Worm (Caenorhabditis elegans) whole organism, late embryonic: ENCODE results near the gene Y17G7B.22.

Experiments used
- C08G9.2 ChIP-seq: sonication (generic microtip); optimal IDR thresholded peaks from 2 replicates; lab custom pipeline; 2016; ENCODE audit warnings: mild to moderate bottlenecking, missing genetic modification characterization, moderate library complexity, missing compliant biosample characterization
- C38D4.7 ChIP-seq: fragments of 200-800 bp; sonication (Bioruptor generic); optimal IDR thresholded peaks from 2 replicates; lab custom pipeline; 2018; ENCODE audit warnings: mild to moderate bottlenecking, missing genetic modification characterization, moderate library complexity, missing compliant biosample characterization
- F13H6.1 ChIP-seq: sonication (generic microtip); optimal IDR thresholded peaks from 2 replicates; lab custom pipeline; 2016; ENCODE audit warnings: missing genetic modification characterization, missing compliant biosample characterization
- K02D7.2 ChIP-seq: sonication (generic microtip); optimal IDR thresholded peaks from 2 replicates; lab custom pipeline; 2017; ENCODE audit warnings: mild to moderate bottlenecking, missing genetic modification characterization, missing compliant biosample characterization
- Y22D7AL.16 ChIP-seq: sonication (generic microtip); optimal IDR thresholded peaks from 2 replicates; lab custom pipeline; 2016; ENCODE audit warnings: missing genetic modification characterization, missing compliant biosample characterization
- ahr-1 ChIP-seq: sonication (generic microtip); optimal IDR thresholded peaks from 2 replicates; lab custom pipeline; 2016; ENCODE audit warnings: missing genetic modification characterization, missing compliant biosample characterization
- ama-1 ChIP-seq: fragments of 150-350 bp; optimal IDR thresholded peaks from 2 replicates; lab custom pipeline; 2014
- ceh-18 ChIP-seq: sonication (generic microtip); optimal IDR thresholded peaks from 2 replicates; lab custom pipeline; 2016; ENCODE audit warnings: missing genetic modification characterization, missing compliant biosample characterization
- ceh-19 ChIP-seq: fragments of 200-800 bp; sonication (Bioruptor generic); optimal IDR thresholded peaks from 2 replicates; lab custom pipeline; 2018; ENCODE audit warnings: mild to moderate bottlenecking, missing genetic modification characterization, missing compliant biosample characterization
- ceh-2 ChIP-seq: sonication (generic microtip); optimal IDR thresholded peaks from 2 replicates; lab custom pipeline; 2016; ENCODE audit warnings: missing genotype, missing genetic modification characterization, missing compliant biosample characterization
- ceh-30 ChIP-seq: fragments of 150-350 bp; optimal IDR thresholded peaks from 2 replicates; lab custom pipeline; 2014; ENCODE audit warnings: missing biosample characterization, missing genetic modification characterization
- ceh-31 ChIP-seq: sonication (generic microtip); optimal IDR thresholded peaks from 2 replicates; lab custom pipeline; 2016; ENCODE audit warnings: missing genetic modification characterization, missing compliant biosample characterization
- ceh-45 ChIP-seq: fragments of 200-800 bp; sonication (Bioruptor generic); IDR thresholded peaks from 2 replicates; pipeline ENCODE4 v1.3.6; 2022; ENCODE audit warnings: missing genetic modification reagents, missing genetic modification characterization, missing compliant biosample characterization
- ceh-9 ChIP-seq: sonication (generic microtip); optimal IDR thresholded peaks from 2 replicates; lab custom pipeline; 2016; ENCODE audit warnings: mild to moderate bottlenecking, missing genetic modification characterization, inconsistent platforms, missing compliant biosample characterization
- dmd-4 ChIP-seq: sonication (generic microtip); optimal IDR thresholded peaks from 2 replicates; lab custom pipeline; 2016; ENCODE audit warnings: borderline replicate concordance, missing genetic modification characterization, missing compliant biosample characterization
- elt-2 ChIP-seq: sonication (generic microtip); optimal IDR thresholded peaks from 2 replicates; lab custom pipeline; 2016; ENCODE audit warnings: missing genetic modification reagents, missing genetic modification characterization, missing compliant biosample characterization
- elt-4 ChIP-seq: sonication (generic microtip); optimal IDR thresholded peaks from 2 replicates; lab custom pipeline; 2016; ENCODE audit warnings: missing genetic modification characterization, missing compliant biosample characterization
- hlh-13 ChIP-seq: fragments of 200-800 bp; sonication (Bioruptor generic); optimal IDR thresholded peaks from 2 replicates; lab custom pipeline; 2018; ENCODE audit warnings: mild to moderate bottlenecking, missing genetic modification characterization, missing compliant biosample characterization
- hlh-15 ChIP-seq: sonication (generic microtip); optimal IDR thresholded peaks from 2 replicates; lab custom pipeline; 2016; ENCODE audit warnings: missing genetic modification characterization, missing compliant biosample characterization
- hlh-6 ChIP-seq: sonication (generic microtip); optimal IDR thresholded peaks from 2 replicates; lab custom pipeline; 2016; ENCODE audit warnings: missing genotype, missing genetic modification characterization, missing compliant biosample characterization
- hlh-8 ChIP-seq: sonication (generic microtip); optimal IDR thresholded peaks from 2 replicates; lab custom pipeline; 2016; ENCODE audit warnings: missing genotype, missing genetic modification characterization, missing compliant biosample characterization
- mec-3 ChIP-seq: sonication (generic microtip); optimal IDR thresholded peaks from 2 replicates; lab custom pipeline; 2016; ENCODE audit warnings: borderline replicate concordance, missing genetic modification characterization, missing compliant biosample characterization
- nfya-1 ChIP-seq: sonication (generic microtip); optimal IDR thresholded peaks from 2 replicates; lab custom pipeline; 2017; ENCODE audit warnings: missing genetic modification characterization, mild to moderate bottlenecking, missing compliant biosample characterization, antibody characterized with exemption, moderate library complexity
- nhr-232 ChIP-seq: sonication (generic microtip); optimal IDR thresholded peaks from 2 replicates; lab custom pipeline; 2016; ENCODE audit warnings: missing genetic modification characterization, missing compliant biosample characterization
- npax-4 ChIP-seq: sonication (generic microtip); optimal IDR thresholded peaks from 2 replicates; lab custom pipeline; 2016; ENCODE audit warnings: missing genetic modification characterization, missing compliant biosample characterization
- odd-2 ChIP-seq: sonication (generic microtip); optimal IDR thresholded peaks from 2 replicates; lab custom pipeline; 2017; ENCODE audit warnings: antibody characterized with exemption, mild to moderate bottlenecking, missing genetic modification characterization, missing compliant biosample characterization
- pag-3 ChIP-seq: sonication (generic microtip); optimal IDR thresholded peaks from 2 replicates; lab custom pipeline; 2016; ENCODE audit warnings: missing compliant biosample characterization, missing genetic modification characterization, borderline replicate concordance
- pha-2 ChIP-seq: sonication (generic microtip); optimal IDR thresholded peaks from 2 replicates; lab custom pipeline; 2017; ENCODE audit warnings: mild to moderate bottlenecking, missing genetic modification characterization, missing compliant biosample characterization
- pqm-1 ChIP-seq: sonication (generic microtip); optimal IDR thresholded peaks from 2 replicates; lab custom pipeline; 2016; ENCODE audit warnings: missing genetic modification characterization, missing compliant biosample characterization
- ref-2 ChIP-seq: sonication (generic microtip); optimal IDR thresholded peaks from 2 replicates; lab custom pipeline; 2016; ENCODE audit warnings: missing genetic modification characterization, missing compliant biosample characterization
- rnt-1 ChIP-seq: sonication (generic microtip); optimal IDR thresholded peaks from 2 replicates; lab custom pipeline; 2016; ENCODE audit warnings: missing genetic modification characterization, missing compliant biosample characterization
- sox-2 ChIP-seq: fragments of 200-800 bp; sonication (Bioruptor generic); IDR thresholded peaks from 2 replicates; pipeline ENCODE4 v1.3.6; 2022; ENCODE audit warnings: missing genetic modification reagents, missing genetic modification characterization, missing compliant biosample characterization
- syd-9 ChIP-seq: sonication (generic microtip); optimal IDR thresholded peaks from 2 replicates; lab custom pipeline; 2016; ENCODE audit warnings: mild to moderate bottlenecking, missing genetic modification characterization, moderate library complexity, missing compliant biosample characterization
- tbx-2 ChIP-seq: sonication (generic microtip); optimal IDR thresholded peaks from 2 replicates; lab custom pipeline; 2016; ENCODE audit warnings: missing genetic modification characterization, missing compliant biosample characterization
- tbx-7 ChIP-seq: sonication (generic microtip); optimal IDR thresholded peaks from 2 replicates; lab custom pipeline; 2016; ENCODE audit warnings: missing genotype, missing genetic modification characterization, missing compliant biosample characterization
- ttx-3 ChIP-seq: sonication (generic microtip); optimal IDR thresholded peaks from 2 replicates; lab custom pipeline; 2016; ENCODE audit warnings: missing genetic modification reagents, missing genetic modification characterization, missing compliant biosample characterization
- unc-42 ChIP-seq: sonication (generic microtip); optimal IDR thresholded peaks from 2 replicates; lab custom pipeline; 2016; ENCODE audit warnings: missing genotype, missing genetic modification characterization, missing compliant biosample characterization
- unc-55 ChIP-seq: sonication (generic microtip); optimal IDR thresholded peaks from 2 replicates; lab custom pipeline; 2017; ENCODE audit warnings: missing biosample characterization, missing genetic modification reagents, missing genetic modification characterization
- unc-86 ChIP-seq: sonication (generic microtip); optimal IDR thresholded peaks from 2 replicates; lab custom pipeline; 2016; ENCODE audit warnings: missing genetic modification characterization, missing compliant biosample characterization
- zip-5 ChIP-seq: sonication (generic microtip); optimal IDR thresholded peaks from 2 replicates; lab custom pipeline; 2016; ENCODE audit warnings: missing genetic modification characterization, missing compliant biosample characterization

The Y17G7B.22 gene

ce11 chrII:12102365-12102764 lies 34.5 kb downstream of the Y17G7B.22 start (continued):
- TF ChIP-seq pag-3, result no peak
- TF ChIP-seq K02D7.2 (tag; lab: Kevin White, UChicago), result no peak
- TF ChIP-seq ceh-9 (tag; lab: Kevin White, UChicago), result no peak
- no peak for TF ChIP-seq dmd-4 (tag; lab: Kevin White, UChicago)
- peak; percentile 90 for TF ChIP-seq ceh-31 (tag; lab: Kevin White, UChicago)
- TF ChIP-seq hlh-8 (tag; lab: Kevin White, UChicago), result peak; percentile 32
- peak; percentile 77 for TF ChIP-seq ceh-18 (tag; lab: Kevin White, UChicago)
- TF ChIP-seq hlh-13 (GFP tag; lab: Kevin White, UChicago), result no peak
- TF ChIP-seq nhr-232 (tag; lab: Kevin White, UChicago), result no peak
- TF ChIP-seq unc-55 (GFP tag; lab: Kevin White, UChicago), result peak; percentile 97
- peak; percentile 88 for TF ChIP-seq ref-2 (tag; lab: Kevin White, UChicago)
- TF ChIP-seq odd-2 (tag; lab: Kevin White, UChicago), result no peak
- no peak for TF ChIP-seq zip-5 (tag; lab: Kevin White, UChicago)
- TF ChIP-seq sox-2 (GFP tag; lab: Robert Waterston, UW), result peak; percentile 37; the same call in 1 of the 2 replicates
- no peak for TF ChIP-seq elt-4 (tag; lab: Kevin White, UChicago)
- no peak for TF ChIP-seq mec-3 (tag; lab: Kevin White, UChicago)
- peak; percentile 7 for TF ChIP-seq F13H6.1 (tag; lab: Kevin White, UChicago)
- TF ChIP-seq pqm-1 (tag; lab: Kevin White, UChicago), result no peak
- TF ChIP-seq C38D4.7 (GFP tag; lab: Kevin White, UChicago), result no peak
- TF ChIP-seq tbx-2, result peak; percentile 79
- TF ChIP-seq npax-4 (tag; lab: Kevin White, UChicago), result no peak
- no peak for TF ChIP-seq C08G9.2 (tag; lab: Kevin White, UChicago)
- peak; percentile 99 for TF ChIP-seq rnt-1 (tag; lab: Kevin White, UChicago)
- TF ChIP-seq ceh-19, result no peak
- TF ChIP-seq hlh-15 (tag; lab: Kevin White, UChicago), result no peak
- TF ChIP-seq syd-9 (tag; lab: Kevin White, UChicago), result peak; percentile 33
- TF ChIP-seq ceh-2 (tag; lab: Kevin White, UChicago), result peak; percentile 52
- no peak for TF ChIP-seq ceh-45 (GFP tag; lab: Robert Waterston, UW)
- no peak for TF ChIP-seq ceh-30 (tag; lab: Kevin White, UChicago)

- peak; percentile 66 for TF ChIP-seq ceh-31 (tag; lab: Kevin White, UChicago)
- no peak for TF ChIP-seq Y22D7AL.16 (tag; lab: Kevin White, UChicago)
- no peak for TF ChIP-seq sox-2 (GFP tag; lab: Robert Waterston, UW)
- peak; percentile 34 for TF ChIP-seq ref-2 (tag; lab: Kevin White, UChicago)
- peak; percentile 8 for TF ChIP-seq elt-2
- no peak for TF ChIP-seq C08G9.2 (tag; lab: Kevin White, UChicago)
- TF ChIP-seq ttx-3 (tag; lab: Kevin White, UChicago), result no peak
- TF ChIP-seq unc-42, result peak; percentile 77
- TF ChIP-seq ceh-2 (tag; lab: Kevin White, UChicago), result no peak
- peak; percentile 36 for TF ChIP-seq tbx-2
- TF ChIP-seq npax-4 (tag; lab: Kevin White, UChicago), result no peak
- TF ChIP-seq syd-9 (tag; lab: Kevin White, UChicago), result no peak
- TF ChIP-seq ama-1 (lab: Kevin White, UChicago), result no peak
- TF ChIP-seq ahr-1 (tag; lab: Kevin White, UChicago), result no peak
- peak; percentile 22 for TF ChIP-seq unc-86
- TF ChIP-seq hlh-6 (tag; lab: Kevin White, UChicago), result no peak
- TF ChIP-seq ceh-18 (tag; lab: Kevin White, UChicago), result peak; percentile 2
- TF ChIP-seq nfya-1 (tag; lab: Kevin White, UChicago), result peak; percentile 78
- TF ChIP-seq hlh-15 (tag; lab: Kevin White, UChicago), result no peak
- no peak for TF ChIP-seq pha-2 (tag; lab: Kevin White, UChicago)
- TF ChIP-seq tbx-7 (tag; lab: Kevin White, UChicago), result no peak
- no peak for TF ChIP-seq ceh-45 (GFP tag; lab: Robert Waterston, UW)
Measured at ce11 chrII:12107840-12108239, 40.0 kb downstream of the Y17G7B.22 start, which contains the start of gene Y17G7B.18. TSS of gene Y17G7B.18 (minus strand) at chrII:12107857.
